Worm (Caenorhabditis elegans) whole organism, L3 larva: ENCODE measurements around the gene F55G1.1.

Source experiments
- R02D3.7 ChIP-seq: fragments of 150-350 bp; optimal IDR thresholded peaks from 2 replicates; lab custom pipeline; 2014; ENCODE audit warnings: missing biosample characterization, missing genetic modification characterization
- fkh-2 ChIP-seq: fragments of 150-350 bp; optimal IDR thresholded peaks from 2 replicates; lab custom pipeline; 2014; ENCODE audit warnings: missing biosample characterization, missing genetic modification reagents, missing genetic modification characterization
- lin-39 ChIP-seq: fragments of 150-350 bp; optimal IDR thresholded peaks from 2 replicates; lab custom pipeline; 2018; ENCODE audit warnings: missing biosample characterization, missing genetic modification reagents, missing genetic modification characterization
- nhr-237 ChIP-seq: fragments of 150-350 bp; optimal IDR thresholded peaks from 2 replicates; lab custom pipeline; 2014; ENCODE audit warnings: missing biosample characterization, missing genetic modification characterization
- pqm-1 ChIP-seq: fragments of 150-350 bp; optimal IDR thresholded peaks from 2 replicates; lab custom pipeline; 2017; ENCODE audit warnings: missing biosample characterization, missing genetic modification characterization, inconsistent platforms
- ztf-11 ChIP-seq: fragments of 150-350 bp; optimal IDR thresholded peaks from 2 replicates; lab custom pipeline; 2014; ENCODE audit warnings: missing biosample characterization, missing genetic modification characterization

DNA sequence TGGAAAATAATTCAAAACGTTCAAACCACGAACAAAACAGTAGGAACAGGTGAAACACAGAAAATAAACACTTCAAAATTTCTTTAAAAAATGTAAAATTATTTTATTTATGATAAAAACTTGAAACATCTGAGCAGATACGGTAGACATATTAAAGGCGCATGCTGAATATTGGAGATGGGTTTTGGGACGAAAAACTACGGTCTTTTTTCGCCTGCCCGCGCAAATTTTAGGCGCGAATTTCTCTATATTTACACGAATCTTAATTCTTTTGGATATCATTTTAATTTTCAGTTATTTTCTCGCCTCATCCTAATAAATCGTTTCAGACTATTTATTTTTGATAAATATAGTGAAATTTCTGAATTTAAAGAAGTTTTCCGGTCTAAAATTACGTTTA, 13.9 kb upstream of the F55G1.1 start:
- TF ChIP-seq fkh-2 (no peak), pqm-1 (tag; lab: Kevin White, UChicago) (no peak), nhr-237 (tag; lab: Kevin White, UChicago) (no peak), R02D3.7 (tag; lab: Kevin White, UChicago) (no peak), ztf-11 (tag; lab: Kevin White, UChicago) (no peak), lin-39 (tag; lab: Kevin White, UChicago) (no peak)
